Worm (Caenorhabditis elegans) whole organism, L3 larva: ENCODE data around the gene sip-1.

Experiments
- ama-1 ChIP-seq: fragments of 150-350 bp; optimal IDR thresholded peaks from 2 replicates; lab custom pipeline; 2018
- elt-1 ChIP-seq: fragments of 150-350 bp; optimal IDR thresholded peaks from 2 replicates; lab custom pipeline; 2014; ENCODE audit warnings: missing biosample characterization, missing genetic modification characterization
- fkh-2 ChIP-seq: fragments of 150-350 bp; optimal IDR thresholded peaks from 2 replicates; lab custom pipeline; 2014; ENCODE audit warnings: missing biosample characterization, missing genetic modification reagents, missing genetic modification characterization
- lin-39 ChIP-seq: fragments of 150-350 bp; optimal IDR thresholded peaks from 2 replicates; lab custom pipeline; 2018; ENCODE audit warnings: missing biosample characterization, missing genetic modification reagents, missing genetic modification characterization
- lsy-12 ChIP-seq: sonication (generic microtip); optimal IDR thresholded peaks from 2 replicates; lab custom pipeline; 2016; ENCODE audit warnings: mild to moderate bottlenecking, missing genetic modification characterization, missing compliant biosample characterization
- nhr-11 ChIP-seq: fragments of 150-350 bp; optimal IDR thresholded peaks from 2 replicates; lab custom pipeline; 2014; ENCODE audit warnings: missing biosample characterization, missing genetic modification characterization
- nhr-28 ChIP-seq: fragments of 150-350 bp; optimal IDR thresholded peaks from 2 replicates; lab custom pipeline; 2014; ENCODE audit warnings: missing biosample characterization, missing genetic modification characterization
- nhr-76 ChIP-seq: fragments of 150-350 bp; sonication (generic microtip); optimal IDR thresholded peaks from 5 replicates; lab custom pipeline; 2014; ENCODE audit warnings: missing biosample characterization, missing genetic modification characterization
- pqm-1 ChIP-seq: fragments of 150-350 bp; optimal IDR thresholded peaks from 2 replicates; lab custom pipeline; 2017; ENCODE audit warnings: missing biosample characterization, missing genetic modification characterization, inconsistent platforms
- skn-1 ChIP-seq: fragments of 150-350 bp; optimal IDR thresholded peaks from 2 replicates; lab custom pipeline; 2014; ENCODE audit warnings: missing biosample characterization, missing genetic modification characterization

- TF ChIP-seq nhr-76 (tag; lab: Kevin White, UChicago) (no peak), skn-1 (no peak), nhr-11 (no peak), elt-1 (no peak), lin-39 (tag; lab: Kevin White, UChicago) (no peak), ama-1 (lab: Kevin White, UChicago) (no peak), fkh-2 (tag; lab: Kevin White, UChicago) (no peak), lsy-12 (tag; lab: Kevin White, UChicago) (no peak), pqm-1 (tag; lab: Kevin White, UChicago) (no peak), nhr-28 (tag; lab: Kevin White, UChicago) (no peak)
Measured at ce11 chrIII:10518884-10519283, 12.3 kb upstream of the sip-1 start.
